Worm (Caenorhabditis elegans) whole organism, L1 larva: ENCODE results near the gene R03G8.6.

ENCODE experiments used
- C16A3.4 ChIP-seq: fragments of 150-350 bp; optimal IDR thresholded peaks from 2 replicates; lab custom pipeline; 2014; ENCODE audit warnings: missing biosample characterization, missing genetic modification characterization
- C34B4.2 ChIP-seq: sonication (generic microtip); optimal IDR thresholded peaks from 2 replicates; lab custom pipeline; 2017; ENCODE audit warnings: mild to moderate bottlenecking, missing genetic modification characterization, missing compliant biosample characterization
- aha-1 ChIP-seq: fragments of 150-350 bp; optimal IDR thresholded peaks from 2 replicates; lab custom pipeline; 2014; ENCODE audit warnings: missing biosample characterization, missing genetic modification characterization
- ama-1 ChIP-seq: fragments of 150-350 bp; optimal IDR thresholded peaks from 2 replicates; lab custom pipeline; 2014
- blmp-1 ChIP-seq: fragments of 150-350 bp; optimal IDR thresholded peaks from 2 replicates; lab custom pipeline; 2014; ENCODE audit warnings: missing biosample characterization, missing genetic modification characterization
- ceh-82 ChIP-seq, 3 experiments: fragments of 150-350 bp in 1 of 3; sonication (generic microtip) in 2 of 3; optimal IDR thresholded peaks; 2 replicates each; lab custom pipeline; 2014 to 2017; ENCODE audit warnings: missing biosample characterization in 3 of 3, missing genetic modification characterization in 3 of 3
- ceh-88 ChIP-seq: fragments of 200-800 bp; sonication (Bioruptor generic); IDR thresholded peaks from 2 replicates; pipeline ENCODE4 v1.3.6; 2022; ENCODE audit warnings: missing genetic modification characterization, missing compliant biosample characterization
- ceh-90 ChIP-seq: sonication (generic microtip); optimal IDR thresholded peaks from 2 replicates; lab custom pipeline; 2016; ENCODE audit warnings: missing genetic modification characterization, missing compliant biosample characterization
- dpl-1 ChIP-seq, 3 experiments: fragments of 150-350 bp in 2 of 3; sonication (generic microtip) in 1 of 3; optimal IDR thresholded peaks; 2 replicates each; lab custom pipeline; 2014 to 2017; ENCODE audit warnings: missing biosample characterization in 3 of 3, missing genetic modification characterization in 3 of 3, missing genetic modification reagents in 3 of 3
- efl-1 ChIP-seq, 4 experiments: fragments of 150-350 bp; optimal IDR thresholded peaks in 3 of 4; peaks in 1 of 4; 1 replicate in 1 of 4; 2 replicates in 3 of 4; lab custom pipeline; 2014; ENCODE audit warnings: missing biosample characterization in 2 of 4, missing genetic modification characterization in 2 of 4, missing genetic modification reagents in 2 of 4
- efl-3 ChIP-seq: fragments of 200-800 bp; sonication (Bioruptor generic); optimal IDR thresholded peaks from 2 replicates; lab custom pipeline; 2018; ENCODE audit warnings: mild to moderate bottlenecking, missing genetic modification characterization, missing compliant biosample characterization
- egl-27 ChIP-seq, 2 experiments: fragments of 150-350 bp in 1 of 2; sonication (generic microtip); optimal IDR thresholded peaks; 3 replicates each; lab custom pipeline; 2017 to 2018; ENCODE audit warnings: missing biosample characterization in 2 of 2, missing genetic modification characterization in 2 of 2, missing genetic modification reagents in 2 of 2
- elt-2 ChIP-seq: sonication (generic microtip); optimal IDR thresholded peaks from 2 replicates; lab custom pipeline; 2016; ENCODE audit warnings: missing genetic modification characterization, mild to moderate bottlenecking, inconsistent platforms, missing compliant biosample characterization, missing genetic modification reagents
- elt-3 ChIP-seq, 6 experiments: fragments of 150-350 bp in 1 of 6; sonication (generic microtip); optimal IDR thresholded peaks; 2 replicates each; lab custom pipeline; 2017 to 2018; ENCODE audit warnings: missing biosample characterization in 6 of 6, missing genetic modification characterization in 6 of 6, inconsistent platforms in 1 of 6
- fkh-8 ChIP-seq: sonication (generic microtip); optimal IDR thresholded peaks from 2 replicates; lab custom pipeline; 2016; ENCODE audit warnings: mild to moderate bottlenecking, missing genetic modification characterization, missing compliant biosample characterization
- grh-1 ChIP-seq: fragments of 200-800 bp; sonication (Bioruptor generic); IDR thresholded peaks from 2 replicates; pipeline ENCODE4 v1.3.6; 2022; ENCODE audit warnings: missing genetic modification reagents, missing genetic modification characterization, missing compliant biosample characterization
- hlh-4 ChIP-seq: sonication (generic microtip); optimal IDR thresholded peaks from 2 replicates; lab custom pipeline; 2016; ENCODE audit warnings: mild to moderate bottlenecking, missing genetic modification characterization, missing compliant biosample characterization
- hpl-2 ChIP-seq: fragments of 150-350 bp; optimal IDR thresholded peaks from 2 replicates; lab custom pipeline; 2014; ENCODE audit warnings: missing biosample characterization, missing genetic modification reagents, missing genetic modification characterization
- irx-1 ChIP-seq: sonication (generic microtip); optimal IDR thresholded peaks from 2 replicates; lab custom pipeline; 2016; ENCODE audit warnings: missing genetic modification characterization, missing compliant biosample characterization
- jun-1 ChIP-seq: fragments of 150-350 bp; optimal IDR thresholded peaks from 2 replicates; lab custom pipeline; 2014; ENCODE audit warnings: missing biosample characterization, missing genetic modification reagents, missing genetic modification characterization
- lin-13 ChIP-seq: fragments of 150-350 bp; optimal IDR thresholded peaks from 2 replicates; lab custom pipeline; 2014; ENCODE audit warnings: missing biosample characterization, missing genetic modification reagents, missing genetic modification characterization
- lin-14 ChIP-seq: fragments of 200-800 bp; sonication (Bioruptor generic); optimal IDR thresholded peaks from 2 replicates; lab custom pipeline; 2018; ENCODE audit warnings: mild to moderate bottlenecking, missing genetic modification characterization, moderate library complexity, missing compliant biosample characterization
- lin-15B ChIP-seq: fragments of 150-350 bp; sonication (generic microtip); optimal IDR thresholded peaks from 3 replicates; lab custom pipeline; 2014; ENCODE audit warnings: missing biosample characterization, missing genetic modification characterization
- lin-35 ChIP-seq, 2 experiments: fragments of 150-350 bp; optimal IDR thresholded peaks; 2 replicates each; lab custom pipeline; 2014; ENCODE audit warnings: missing biosample characterization in 2 of 2, missing genetic modification characterization in 2 of 2, missing genetic modification reagents in 2 of 2
- lin-39 ChIP-seq: fragments of 150-350 bp; optimal IDR thresholded peaks from 2 replicates; lab custom pipeline; 2014; ENCODE audit warnings: missing biosample characterization, missing genetic modification reagents, missing genetic modification characterization
- lsy-2 ChIP-seq, 2 experiments: fragments of 150-350 bp; optimal IDR thresholded peaks; 2 replicates each; lab custom pipeline; 2014; ENCODE audit warnings: missing biosample characterization in 2 of 2, missing genetic modification characterization in 2 of 2
- mab-9 ChIP-seq: fragments of 200-800 bp; sonication (Bioruptor generic); IDR thresholded peaks from 2 replicates; pipeline ENCODE4 v1.3.6; 2022; ENCODE audit warnings: missing genetic modification reagents, missing genetic modification characterization, missing compliant biosample characterization
- mdl-1 ChIP-seq, 2 experiments: fragments of 150-350 bp; optimal IDR thresholded peaks; 2 replicates each; lab custom pipeline; 2014 to 2017; ENCODE audit warnings: missing biosample characterization in 2 of 2, missing genetic modification characterization in 2 of 2, inconsistent platforms in 1 of 2
- mef-2 ChIP-seq: fragments of 150-350 bp; optimal IDR thresholded peaks from 2 replicates; lab custom pipeline; 2014; ENCODE audit warnings: missing biosample characterization, missing genetic modification characterization
- mep-1 ChIP-seq: fragments of 150-350 bp; optimal IDR thresholded peaks from 2 replicates; lab custom pipeline; 2014; ENCODE audit warnings: missing biosample characterization, missing genetic modification characterization
- nhr-19 ChIP-seq: fragments of 200-800 bp; sonication (Bioruptor generic); conservative IDR thresholded peaks from 2 replicates; pipeline ENCODE4 v1.3.6; 2022; ENCODE audit warnings: missing genetic modification characterization, missing compliant biosample characterization
- nhr-20 ChIP-seq: sonication (generic microtip); optimal IDR thresholded peaks from 2 replicates; lab custom pipeline; 2016; ENCODE audit warnings: mild to moderate bottlenecking, missing genetic modification characterization, missing compliant biosample characterization
- nhr-237 ChIP-seq: fragments of 150-350 bp; optimal IDR thresholded peaks from 2 replicates; lab custom pipeline; 2014; ENCODE audit warnings: missing biosample characterization, missing genetic modification characterization
- nhr-47 ChIP-seq: sonication (generic microtip); optimal IDR thresholded peaks from 2 replicates; lab custom pipeline; 2016; ENCODE audit warnings: mild to moderate bottlenecking, missing genetic modification characterization, moderate library complexity, missing compliant biosample characterization
- nhr-71 ChIP-seq: sonication (generic microtip); optimal IDR thresholded peaks from 2 replicates; lab custom pipeline; 2016; ENCODE audit warnings: mild to moderate bottlenecking, missing genetic modification characterization, moderate library complexity, missing compliant biosample characterization
- nhr-76 ChIP-seq: sonication (generic microtip); optimal IDR thresholded peaks from 2 replicates; lab custom pipeline; 2017; ENCODE audit warnings: missing biosample characterization, missing genetic modification characterization
- nhr-85 ChIP-seq: sonication (generic microtip); peaks from one replicate; lab custom pipeline; 2016; ENCODE audit warnings: missing genetic modification characterization, inconsistent platforms, missing compliant biosample characterization
- nhr-90 ChIP-seq: sonication (generic microtip); optimal IDR thresholded peaks from 2 replicates; lab custom pipeline; 2016; ENCODE audit warnings: mild to moderate bottlenecking, missing genetic modification characterization, missing compliant biosample characterization; ENCODE audit not compliant: poor library complexity
- pag-3 ChIP-seq: sonication (generic microtip); optimal IDR thresholded peaks from 2 replicates; lab custom pipeline; 2017; ENCODE audit warnings: missing genetic modification characterization, mild to moderate bottlenecking, missing compliant biosample characterization, antibody characterized with exemption, borderline replicate concordance; ENCODE audit not compliant: insufficient read depth
- pqm-1 ChIP-seq: sonication (generic microtip); optimal IDR thresholded peaks from 3 replicates; lab custom pipeline; 2017; ENCODE audit warnings: missing biosample characterization, missing genetic modification characterization
- rnt-1 ChIP-seq: sonication (generic microtip); optimal IDR thresholded peaks from 2 replicates; lab custom pipeline; 2016; ENCODE audit warnings: mild to moderate bottlenecking, missing genetic modification characterization, moderate library complexity, missing compliant biosample characterization
- skn-1 ChIP-seq: fragments of 150-350 bp; optimal IDR thresholded peaks from 2 replicates; lab custom pipeline; 2014; ENCODE audit warnings: missing biosample characterization, missing genetic modification characterization
- snu-23 ChIP-seq: sonication (generic microtip); optimal IDR thresholded peaks from 2 replicates; lab custom pipeline; 2016; ENCODE audit warnings: missing genetic modification characterization, missing compliant biosample characterization
- unc-30 ChIP-seq: sonication (generic microtip); optimal IDR thresholded peaks from 2 replicates; lab custom pipeline; 2017; ENCODE audit warnings: missing biosample characterization, missing genetic modification characterization
- unc-86 ChIP-seq: sonication (generic microtip); optimal IDR thresholded peaks from 2 replicates; lab custom pipeline; 2016; ENCODE audit warnings: missing genetic modification characterization, missing compliant biosample characterization
- zip-4 ChIP-seq: fragments of 200-800 bp; sonication (Bioruptor generic); optimal IDR thresholded peaks from 2 replicates; lab custom pipeline; 2018; ENCODE audit warnings: mild to moderate bottlenecking, missing genetic modification characterization, moderate library complexity, missing compliant biosample characterization
- ztf-11 ChIP-seq, 2 experiments: sonication (generic microtip); optimal IDR thresholded peaks; 2 replicates each; lab custom pipeline; 2016 to 2017; ENCODE audit warnings: missing genetic modification characterization in 2 of 2, missing biosample characterization in 1 of 2, missing compliant biosample characterization in 1 of 2

R03G8.6 gene

DNA sequence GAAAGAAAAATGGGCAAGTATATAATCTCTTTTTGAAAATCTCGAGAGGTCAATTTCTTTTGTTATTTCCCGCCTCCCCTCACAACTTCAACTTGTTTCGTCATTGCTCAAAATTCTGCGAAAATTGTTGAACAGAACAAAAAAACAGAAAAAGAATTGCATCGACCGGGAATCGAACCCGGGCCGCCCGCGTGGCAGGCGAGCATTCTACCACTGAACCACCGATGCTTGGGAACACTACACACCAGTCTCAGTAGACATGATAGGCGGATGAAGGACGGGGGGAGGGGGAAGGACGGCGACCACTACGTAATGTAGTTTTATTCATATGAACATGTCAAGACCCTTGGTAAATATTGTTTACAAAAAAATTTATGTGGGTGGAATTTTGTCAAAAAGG, 20.8 kb upstream of the R03G8.6 start (continued):
- no peak for TF ChIP-seq hpl-2
- no peak for TF ChIP-seq pqm-1 (tag; lab: Kevin White, UChicago)
- no peak for TF ChIP-seq nhr-76 (tag; lab: Kevin White, UChicago)
- peak; percentile 47 for TF ChIP-seq zip-4
- no peak for TF ChIP-seq pag-3 (tag; lab: Kevin White, UChicago)
- no peak for TF ChIP-seq irx-1
- TF ChIP-seq nhr-85 (tag; lab: Kevin White, UChicago): peak; percentile 79
- TF ChIP-seq elt-2 (tag; lab: Kevin White, UChicago): peak; percentile 25
- peak; percentile 64 for TF ChIP-seq lin-13 (GFP tag; lab: Kevin White, UChicago)
- TF ChIP-seq efl-3: no peak
- TF ChIP-seq ceh-88 (GFP tag; lab: Robert Waterston, UW): peak; percentile 60
- TF ChIP-seq unc-30: no peak
- peak; percentile 64 for TF ChIP-seq mep-1 (tag; lab: Kevin White, UChicago)
- TF ChIP-seq lin-15B (tag; lab: Kevin White, UChicago): no peak
- peak; percentile 85 for TF ChIP-seq nhr-19
- peak; percentile 86 for TF ChIP-seq nhr-47 (tag; lab: Kevin White, UChicago)
- peak; percentile 22 for TF ChIP-seq blmp-1
- TF ChIP-seq aha-1 (tag; lab: Kevin White, UChicago): no peak
- peak; percentile 58 for TF ChIP-seq unc-86 (tag; lab: Kevin White, UChicago)
- no peak for TF ChIP-seq ceh-90 (tag; lab: Kevin White, UChicago)
- TF ChIP-seq C34B4.2 (tag; lab: Kevin White, UChicago): no peak
- TF ChIP-seq lin-39 (tag; lab: Kevin White, UChicago): no peak
- no peak for TF ChIP-seq hlh-4 (tag; lab: Kevin White, UChicago)
- peak in 1 of 2 experiments; percentile 65 for TF ChIP-seq mdl-1 (tag; optimal IDR thresholded peaks at IDR 0.05; lab: Kevin White, UChicago)
- peak in 1 of 2 experiments; percentile 66 for TF ChIP-seq ztf-11 (tag; optimal IDR thresholded peaks at IDR 0.05; lab: Kevin White, UChicago)
- peak; percentile 80 for TF ChIP-seq nhr-90 (tag; lab: Kevin White, UChicago)
- peak; percentile 16 to 62 (median 32) for TF ChIP-seq ceh-82 (tag; optimal IDR thresholded peaks at IDR 0.05; lab: Kevin White, UChicago)
- TF ChIP-seq mef-2 (tag; lab: Kevin White, UChicago): no peak
- peak; percentile 64 for TF ChIP-seq skn-1
- TF ChIP-seq ama-1 (lab: Kevin White, UChicago): no peak
- TF ChIP-seq snu-23 (GFP tag; lab: Kevin White, UChicago): peak; percentile 69
- no peak for TF ChIP-seq mab-9 (GFP tag; lab: Robert Waterston, UW)
- peak; percentile 75 for TF ChIP-seq fkh-8 (tag; lab: Kevin White, UChicago)
- TF ChIP-seq egl-27 (tag; optimal IDR thresholded peaks at IDR 0.05; lab: Kevin White, UChicago): no peak
- peak; percentile 84 for TF ChIP-seq nhr-71 (tag; lab: Kevin White, UChicago)
- TF ChIP-seq nhr-237 (tag; lab: Kevin White, UChicago): no peak

DNA sequence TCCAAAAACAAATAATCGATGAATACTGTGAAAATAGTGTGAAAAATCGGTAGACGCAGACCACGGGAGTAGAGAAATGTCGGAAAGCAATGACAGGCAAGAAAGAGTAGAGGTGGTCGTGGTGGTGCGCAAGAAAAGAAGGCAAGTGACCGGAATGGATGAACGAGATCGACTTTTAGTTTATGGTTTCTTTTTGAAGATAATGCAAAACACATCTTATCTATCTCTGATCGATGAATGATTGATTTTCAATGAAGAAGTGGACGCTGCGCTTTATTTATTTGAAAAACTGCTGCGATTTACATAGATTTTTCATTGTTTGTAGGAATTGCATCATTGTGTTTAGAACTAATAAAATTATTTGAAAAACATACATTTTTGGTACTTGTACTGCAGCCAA, 19.6 kb upstream of the R03G8.6 start:
- TF ChIP-seq grh-1 (peak; percentile 20; the same call in 1 of the 2 replicates), rnt-1 (tag; lab: Kevin White, UChicago) (peak; percentile 20), nhr-71 (tag; lab: Kevin White, UChicago) (peak; percentile 56), lsy-2 (tag; optimal IDR thresholded peaks at IDR 0.05; lab: Kevin White, UChicago) (peak in 1 of 2 experiments; percentile 23), blmp-1 (peak; percentile 42), lin-35 (GFP tag; optimal IDR thresholded peaks at IDR 0.05; lab: Kevin White, UChicago) (peak in 1 of 2 experiments; percentile 2), nhr-90 (tag; lab: Kevin White, UChicago) (peak; percentile 15), elt-3 (tag; optimal IDR thresholded peaks at IDR 0.05; lab: Kevin White, UChicago) (peak in 1 of 6 experiments; percentile 21), C16A3.4 (tag; lab: Kevin White, UChicago) (no peak), nhr-85 (tag; lab: Kevin White, UChicago) (peak; percentile 95), lin-14 (peak; percentile 55), snu-23 (GFP tag; lab: Kevin White, UChicago) (peak; percentile 51), nhr-20 (tag; lab: Kevin White, UChicago) (peak; percentile 56), jun-1 (tag; lab: Kevin White, UChicago) (no peak), dpl-1 (GFP tag; optimal IDR thresholded peaks at IDR 0.05; lab: Kevin White, UChicago) (no peak), efl-1 (optimal IDR thresholded peaks at IDR 0.05; lab: Kevin White, UChicago) (no peak), efl-1 (GFP tag; optimal IDR thresholded peaks at IDR 0.05 in 1 of 2; lab: Kevin White, UChicago) (peak in 1 of 2 experiments; percentile 35)
- TF ChIP-seq, all 84 proteins: peak for 13
